Worm (Caenorhabditis elegans) whole organism, L3 larva: ENCODE measurements around the gene dkf-2.

Experiments used
- R02D3.7 ChIP-seq: fragments of 150-350 bp; optimal IDR thresholded peaks from 2 replicates; lab custom pipeline; 2014; ENCODE audit warnings: missing biosample characterization, missing genetic modification characterization
- ZK546.5 ChIP-seq: sonication (generic microtip); optimal IDR thresholded peaks from 2 replicates; lab custom pipeline; 2017; ENCODE audit warnings: missing biosample characterization, missing genetic modification characterization
- ama-1 ChIP-seq: fragments of 150-350 bp; optimal IDR thresholded peaks from 2 replicates; lab custom pipeline; 2018
- ceh-16 ChIP-seq: sonication (generic microtip); optimal IDR thresholded peaks from 2 replicates; lab custom pipeline; 2017; ENCODE audit warnings: missing biosample characterization, missing genetic modification characterization
- ceh-9 ChIP-seq: sonication (generic microtip); optimal IDR thresholded peaks from 2 replicates; lab custom pipeline; 2018; ENCODE audit warnings: missing biosample characterization, missing genetic modification characterization
- daf-12 ChIP-seq: fragments of 150-350 bp; optimal IDR thresholded peaks from 2 replicates; lab custom pipeline; 2014; ENCODE audit warnings: missing biosample characterization, missing genetic modification reagents, missing genetic modification characterization
- egl-27 ChIP-seq: sonication (generic microtip); optimal IDR thresholded peaks from 4 replicates; lab custom pipeline; 2017; ENCODE audit warnings: missing biosample characterization, missing genetic modification reagents, missing genetic modification characterization
- egl-5 ChIP-seq: fragments of 150-350 bp; optimal IDR thresholded peaks from 2 replicates; lab custom pipeline; 2017; ENCODE audit warnings: missing biosample characterization, missing genetic modification reagents, missing genetic modification characterization, inconsistent platforms
- elt-2 ChIP-seq: sonication (generic microtip); optimal IDR thresholded peaks from 2 replicates; lab custom pipeline; 2016; ENCODE audit warnings: missing genetic modification reagents, mild to moderate bottlenecking, missing genetic modification characterization, missing compliant biosample characterization
- elt-3 ChIP-seq, 3 experiments: fragments of 150-350 bp in 1 of 3; sonication (generic microtip) in 2 of 3; optimal IDR thresholded peaks; 2 replicates in 2 of 3; 4 replicates in 1 of 3; lab custom pipeline; 2014 to 2017; ENCODE audit warnings: missing biosample characterization in 3 of 3, missing genetic modification characterization in 3 of 3
- fkh-2 ChIP-seq: fragments of 150-350 bp; optimal IDR thresholded peaks from 2 replicates; lab custom pipeline; 2014; ENCODE audit warnings: missing biosample characterization, missing genetic modification reagents, missing genetic modification characterization
- hmg-11 ChIP-seq: sonication (generic microtip); optimal IDR thresholded peaks from 2 replicates; lab custom pipeline; 2016; ENCODE audit warnings: missing genetic modification characterization, missing compliant biosample characterization
- jun-1 ChIP-seq: fragments of 150-350 bp; optimal IDR thresholded peaks from 2 replicates; lab custom pipeline; 2014; ENCODE audit warnings: missing biosample characterization, missing genetic modification reagents, missing genetic modification characterization
- lin-15B ChIP-seq: fragments of 150-350 bp; optimal IDR thresholded peaks from 2 replicates; lab custom pipeline; 2014; ENCODE audit warnings: missing biosample characterization, missing genetic modification characterization
- lin-39 ChIP-seq: fragments of 150-350 bp; optimal IDR thresholded peaks from 2 replicates; lab custom pipeline; 2018; ENCODE audit warnings: missing biosample characterization, missing genetic modification reagents, missing genetic modification characterization
- mdl-1 ChIP-seq: fragments of 150-350 bp; optimal IDR thresholded peaks from 2 replicates; lab custom pipeline; 2014; ENCODE audit warnings: missing biosample characterization, missing genetic modification characterization
- nhr-11 ChIP-seq: fragments of 150-350 bp; optimal IDR thresholded peaks from 2 replicates; lab custom pipeline; 2014; ENCODE audit warnings: missing biosample characterization, missing genetic modification characterization
- nhr-12 ChIP-seq: fragments of 150-350 bp; optimal IDR thresholded peaks from 2 replicates; lab custom pipeline; 2014; ENCODE audit warnings: missing biosample characterization, missing genetic modification characterization
- nhr-23 ChIP-seq: fragments of 150-350 bp; optimal IDR thresholded peaks from 2 replicates; lab custom pipeline; 2014; ENCODE audit warnings: missing biosample characterization, missing genetic modification reagents, missing genetic modification characterization
- nhr-237 ChIP-seq: fragments of 150-350 bp; optimal IDR thresholded peaks from 2 replicates; lab custom pipeline; 2014; ENCODE audit warnings: missing biosample characterization, missing genetic modification characterization
- nhr-67 ChIP-seq: fragments of 150-350 bp; optimal IDR thresholded peaks from 2 replicates; lab custom pipeline; 2014; ENCODE audit warnings: missing biosample characterization, missing genetic modification characterization
- nhr-77 ChIP-seq: fragments of 150-350 bp; optimal IDR thresholded peaks from 2 replicates; lab custom pipeline; 2014; ENCODE audit warnings: missing biosample characterization, missing genetic modification characterization
- pha-4 ChIP-seq: fragments of 150-350 bp; optimal IDR thresholded peaks from 2 replicates; lab custom pipeline; 2014; ENCODE audit warnings: missing biosample characterization, missing genetic modification reagents, missing genetic modification characterization
- pqm-1 ChIP-seq: fragments of 150-350 bp; optimal IDR thresholded peaks from 2 replicates; lab custom pipeline; 2017; ENCODE audit warnings: missing biosample characterization, missing genetic modification characterization, inconsistent platforms
- sea-2 ChIP-seq: fragments of 150-350 bp; sonication (generic microtip); optimal IDR thresholded peaks from 4 replicates; lab custom pipeline; 2014; ENCODE audit warnings: missing biosample characterization, missing genetic modification reagents, missing genetic modification characterization
- snpc-4 ChIP-seq: fragments of 150-350 bp; optimal IDR thresholded peaks from 2 replicates; lab custom pipeline; 2014; ENCODE audit warnings: missing biosample characterization, missing genetic modification characterization
- tbx-2 ChIP-seq: sonication (generic microtip); optimal IDR thresholded peaks from 2 replicates; lab custom pipeline; 2016; ENCODE audit warnings: mild to moderate bottlenecking, missing genetic modification characterization, missing compliant biosample characterization
- unc-39 ChIP-seq: sonication (generic microtip); optimal IDR thresholded peaks from 4 replicates; lab custom pipeline; 2017; ENCODE audit warnings: missing biosample characterization, missing genetic modification characterization
- unc-62 ChIP-seq: fragments of 150-350 bp; sonication (generic microtip); optimal IDR thresholded peaks from 4 replicates; lab custom pipeline; 2014; ENCODE audit warnings: missing biosample characterization, missing genetic modification reagents, missing genetic modification characterization
- zag-1 ChIP-seq: fragments of 150-350 bp; optimal IDR thresholded peaks from 2 replicates; lab custom pipeline; 2014; ENCODE audit warnings: missing biosample characterization, missing genetic modification characterization
- ztf-4 ChIP-seq: fragments of 150-350 bp; optimal IDR thresholded peaks from 2 replicates; lab custom pipeline; 2014; ENCODE audit warnings: missing biosample characterization, missing genetic modification characterization

dkf-2 gene

DNA sequence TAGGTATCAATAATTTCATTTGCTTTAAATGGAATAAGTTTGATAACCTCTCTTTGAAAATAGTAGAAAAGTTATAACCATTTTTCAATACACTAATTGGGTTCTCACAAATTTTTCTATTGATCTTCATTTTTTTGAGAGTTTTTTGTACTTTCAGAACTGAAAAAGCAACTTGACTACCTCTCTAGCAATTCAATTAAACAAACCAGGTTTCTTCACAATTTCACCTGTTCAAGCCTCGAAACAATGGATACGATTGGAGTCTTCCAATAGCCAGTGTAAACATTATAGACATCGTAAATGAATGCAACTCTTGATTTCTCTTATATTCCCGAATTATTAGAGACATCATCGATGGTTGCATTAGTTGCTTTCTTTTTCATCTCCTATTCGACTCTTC, 17.5 kb upstream of the dkf-2 start, which contains the start of gene srz-99:
Gene srz-99 (plus strand): TSS at position 301 of the 400 bp plus-strand sequence.
- TF ChIP-seq egl-27 (tag; lab: Kevin White, UChicago) (no peak), zag-1 (tag; lab: Kevin White, UChicago) (no peak), lin-15B (tag; lab: Kevin White, UChicago) (no peak), lin-39 (no peak), ztf-4 (tag; lab: Kevin White, UChicago) (no peak)

ce11 chrV:16731600-16731999, 15.8 kb upstream of the dkf-2 start, which contains the start of gene srz-100:
srz-100 (plus strand) TSS chrV:16731900.
- TF ChIP-seq nhr-67 (tag; lab: Kevin White, UChicago): no peak
- TF ChIP-seq ama-1: no peak
- no peak for TF ChIP-seq pha-4 (tag; lab: Kevin White, UChicago)
- no peak for TF ChIP-seq jun-1 (tag; lab: Kevin White, UChicago)
- no peak for TF ChIP-seq hmg-11 (tag; lab: Kevin White, UChicago)
- TF ChIP-seq unc-39 (tag; lab: Kevin White, UChicago): no peak
- TF ChIP-seq sea-2 (GFP tag; lab: Kevin White, UChicago): no peak
- no peak for TF ChIP-seq lin-39
- no peak for TF ChIP-seq mdl-1 (tag; lab: Kevin White, UChicago)
- TF ChIP-seq zag-1 (tag; lab: Kevin White, UChicago): no peak
- TF ChIP-seq snpc-4 (tag; lab: Kevin White, UChicago): no peak
- TF ChIP-seq nhr-23: no peak

- TF ChIP-seq elt-3 (tag; optimal IDR thresholded peaks at IDR 0.05; lab: Kevin White, UChicago): no peak
- no peak for TF ChIP-seq pqm-1 (tag; lab: Kevin White, UChicago)
- no peak for TF ChIP-seq nhr-237 (tag; lab: Kevin White, UChicago)
- TF ChIP-seq hmg-11 (tag; lab: Kevin White, UChicago): no peak
- TF ChIP-seq, all 47 proteins: peak for 0
Observed at ce11 chrV:16733681-16734080, 13.7 kb upstream of the dkf-2 start, which contains the start of gene T25E12.16. T25E12.16 (minus strand) TSS chrV:16733781.

DNA sequence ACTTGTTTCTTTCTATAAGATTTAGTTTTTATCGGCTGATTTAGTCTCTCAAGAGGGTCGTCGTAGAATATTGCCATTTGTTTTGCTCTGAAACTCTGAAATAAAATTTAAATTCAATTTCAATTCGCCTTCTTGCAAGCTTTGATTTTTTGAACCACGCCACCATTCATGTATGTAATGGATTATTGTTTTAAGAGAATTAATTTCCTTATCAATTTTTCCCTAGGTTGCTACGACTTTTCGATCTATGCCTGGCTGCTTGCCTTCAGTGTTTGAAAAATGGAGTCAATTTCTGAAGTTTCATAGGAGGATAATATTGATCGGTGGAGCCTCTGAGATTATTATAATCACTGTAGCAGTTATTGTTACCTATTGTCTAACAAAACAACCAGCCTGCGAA, 11.9 kb upstream of the dkf-2 start, which contains the start of the genes clec-38 and clec-34:
Gene clec-38 (minus strand): TSS at position 101 of the 400 bp plus-strand sequence.
Gene clec-34 (plus strand): TSS at position 248 of the 400 bp plus-strand sequence.
- TF ChIP-seq egl-5 (tag; lab: Kevin White, UChicago): no peak
- no peak for TF ChIP-seq unc-62
- no peak for TF ChIP-seq ama-1
- no peak for TF ChIP-seq nhr-12 (tag; lab: Kevin White, UChicago)
- TF ChIP-seq ZK546.5 (tag; lab: Kevin White, UChicago): no peak
- TF ChIP-seq nhr-23: no peak
- TF ChIP-seq ztf-4 (tag; lab: Kevin White, UChicago): no peak
- TF ChIP-seq daf-12 (tag; lab: Kevin White, UChicago): no peak
- TF ChIP-seq ceh-16 (tag; lab: Kevin White, UChicago): no peak
- no peak for TF ChIP-seq fkh-2 (tag; lab: Kevin White, UChicago)
- TF ChIP-seq R02D3.7 (tag; lab: Kevin White, UChicago): no peak
- TF ChIP-seq ceh-9 (tag; lab: Kevin White, UChicago): no peak
- TF ChIP-seq nhr-11 (tag; lab: Kevin White, UChicago): no peak
- no peak for TF ChIP-seq unc-39 (tag; lab: Kevin White, UChicago)
- no peak for TF ChIP-seq sea-2 (GFP tag; lab: Kevin White, UChicago)
- no peak for TF ChIP-seq tbx-2 (tag; lab: Kevin White, UChicago)
- no peak for TF ChIP-seq jun-1 (tag; lab: Kevin White, UChicago)

ce11 chrV:16739100-16739499, 8.3 kb upstream of the dkf-2 start, which contains the start of the genes clec-29 and clec-39:
clec-29 (minus strand) TSS chrV:16739200.
clec-39 (plus strand) TSS chrV:16739268.
- TF ChIP-seq elt-2 (tag; lab: Kevin White, UChicago): no peak
- TF ChIP-seq mdl-1 (tag; lab: Kevin White, UChicago): no peak
- TF ChIP-seq tbx-2 (tag; lab: Kevin White, UChicago): no peak
- TF ChIP-seq nhr-23: no peak
- TF ChIP-seq unc-39 (tag; lab: Kevin White, UChicago): no peak
- no peak for TF ChIP-seq pha-4 (tag; lab: Kevin White, UChicago)
- no peak for TF ChIP-seq ztf-4 (tag; lab: Kevin White, UChicago)
- TF ChIP-seq ama-1: no peak
- no peak for TF ChIP-seq nhr-12 (tag; lab: Kevin White, UChicago)
- no peak for TF ChIP-seq unc-62
- no peak for TF ChIP-seq nhr-77 (tag; lab: Kevin White, UChicago)
- TF ChIP-seq ceh-16 (tag; lab: Kevin White, UChicago): no peak
